Fruit fly (Drosophila melanogaster): Measurements from ENCODE around the gene CG33230.
A peak's percentile ranks its signal among the peaks of the same experiment; 100 is the strongest.

The CG33230 gene

dm6 chr3L:1664205-1664604 is 46.0 kb downstream of the CG33230 start:
- TF ChIP-seq OdsH (GFP tag; optimal IDR thresholded peaks at IDR 0.05): no peak
- TF ChIP-seq dsf (GFP tag; optimal IDR thresholded peaks at IDR 0.05; ENCODE audit: borderline replicate concordance): no peak
- TF ChIP-seq Hr83 (GFP tag; optimal IDR thresholded peaks at IDR 0.05; ENCODE audit: poor library complexity, severe bottlenecking): no peak
- no peak for TF ChIP-seq Sp1 (GFP tag; optimal IDR thresholded peaks at IDR 0.05)
- no peak for TF ChIP-seq CG9705 (GFP tag; optimal IDR thresholded peaks at IDR 0.05)
- no peak for TF ChIP-seq psq (GFP tag; optimal IDR thresholded peaks at IDR 0.05)
- no peak for TF ChIP-seq br (GFP tag; optimal IDR thresholded peaks at IDR 0.05)
- TF ChIP-seq dl (GFP tag; optimal IDR thresholded peaks at IDR 0.05; ENCODE audit: insufficient read depth in 1 of 2, partially characterized antibody in 2 of 2): no peak
- TF ChIP-seq rgr (GFP tag; optimal IDR thresholded peaks at IDR 0.05): no peak
- no peak for TF ChIP-seq Rel (GFP tag; optimal IDR thresholded peaks at IDR 0.05)
- TF ChIP-seq Rel (tag; optimal IDR thresholded peaks at IDR 0.05): no peak

DNA sequence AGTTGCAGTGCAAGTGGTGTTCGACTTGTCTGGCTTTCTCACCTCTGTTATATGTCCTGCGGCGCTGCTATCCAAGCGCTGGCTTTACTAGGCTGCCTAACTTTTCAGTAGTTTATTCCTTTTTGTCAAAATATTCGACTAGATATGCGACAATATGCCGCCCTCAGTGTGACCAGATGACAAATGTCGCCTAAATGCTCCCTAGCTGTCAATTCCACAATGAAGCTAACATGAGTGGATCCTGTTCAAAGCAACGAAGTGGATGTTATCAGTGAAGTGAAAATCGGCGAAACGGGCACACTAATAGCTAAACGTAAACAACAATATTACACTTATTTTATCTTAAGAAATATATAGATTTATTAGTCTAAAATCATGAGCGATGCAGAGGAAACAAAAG is 46.7 kb downstream of the CG33230 start, which contains the start of the genes Srrm234 and CG7974:
Srrm234 (minus strand) TSS at position 189 of the 400 bp plus-strand sequence.
CG7974 (plus strand) TSS at position 263 of the 400 bp plus-strand sequence.
- TF ChIP-seq Sp1 (GFP tag; optimal IDR thresholded peaks at IDR 0.05): no peak
- TF ChIP-seq sage (GFP tag; optimal IDR thresholded peaks at IDR 0.05): peak; percentile 1

- TF ChIP-seq N (GFP tag; optimal IDR thresholded peaks at IDR 0.05) (no peak), Hr83 (GFP tag; optimal IDR thresholded peaks at IDR 0.05; ENCODE audit: poor library complexity, severe bottlenecking) (no peak), Vsx2 (GFP tag; optimal IDR thresholded peaks at IDR 0.05; ENCODE audit: partially characterized antibody) (no peak), ey (GFP tag; optimal IDR thresholded peaks at IDR 0.05) (no peak), CrebA (GFP tag; optimal IDR thresholded peaks at IDR 0.05; ENCODE audit: borderline replicate concordance) (no peak), GATAd (GFP tag; optimal IDR thresholded peaks at IDR 0.05) (no peak), Jra (GFP tag; optimal IDR thresholded peaks at IDR 0.05) (no peak), br (GFP tag; optimal IDR thresholded peaks at IDR 0.05) (no peak), woc (GFP tag; optimal IDR thresholded peaks at IDR 0.05) (no peak), CG32264 (GFP tag; optimal IDR thresholded peaks at IDR 0.05) (no peak), foxo (GFP tag; optimal IDR thresholded peaks at IDR 0.05) (no peak), sv (GFP tag; optimal IDR thresholded peaks at IDR 0.05) (no peak), tai (GFP tag; optimal IDR thresholded peaks at IDR 0.05) (no peak), dl (GFP tag; optimal IDR thresholded peaks at IDR 0.05; ENCODE audit: insufficient read depth in 1 of 2, partially characterized antibody in 2 of 2) (no peak), Myc (optimal IDR thresholded peaks at IDR 0.05) (no peak), Sp1 (GFP tag; optimal IDR thresholded peaks at IDR 0.05) (no peak), h (GFP tag; optimal IDR thresholded peaks at IDR 0.05) (no peak), brk (GFP tag; optimal IDR thresholded peaks at IDR 0.05) (no peak)
These were observed 47.3 kb downstream of the CG33230 start for dm6 chr3L:1665544-1665943.

- no peak for TF ChIP-seq ey (GFP tag; optimal IDR thresholded peaks at IDR 0.05)
These were observed 49.2 kb downstream of the CG33230 start for dm6 chr3L:1667423-1667822.

dm6 chr3L:1668504-1668903 is 50.3 kb downstream of the CG33230 start, which contains the start of gene RpL23A:
Gene RpL23A (minus strand): TSS chr3L:1668654.
- TF ChIP-seq Dif (GFP tag; optimal IDR thresholded peaks at IDR 0.05; ENCODE audit: partially characterized antibody) (peak; percentile 59), HLH106 (tag; optimal IDR thresholded peaks at IDR 0.05) (peak; percentile 89), jim (GFP tag; optimal IDR thresholded peaks at IDR 0.05) (peak; percentile 64), psq (GFP tag; optimal IDR thresholded peaks at IDR 0.05) (peak; percentile 84), GATAd (GFP tag; optimal IDR thresholded peaks at IDR 0.05) (peak; percentile 48), Jra (GFP tag; optimal IDR thresholded peaks at IDR 0.05) (peak; percentile 56), br (GFP tag; optimal IDR thresholded peaks at IDR 0.05) (peak; percentile 93), Hr83 (GFP tag; optimal IDR thresholded peaks at IDR 0.05; ENCODE audit: poor library complexity, severe bottlenecking) (peak; percentile 97), sv (GFP tag; optimal IDR thresholded peaks at IDR 0.05) (peak; percentile 95), dl (GFP tag; optimal IDR thresholded peaks at IDR 0.05; ENCODE audit: insufficient read depth in 1 of 2, partially characterized antibody in 2 of 2) (peak; percentile 4 to 13), sage (GFP tag; optimal IDR thresholded peaks at IDR 0.05) (peak; percentile 6), Abd-B (GFP tag; optimal IDR thresholded peaks at IDR 0.05) (no peak), CG9705 (GFP tag; optimal IDR thresholded peaks at IDR 0.05) (peak; percentile 94), tai (GFP tag; optimal IDR thresholded peaks at IDR 0.05) (no peak), ey (GFP tag; optimal IDR thresholded peaks at IDR 0.05) (peak; percentile 81), Dfd (GFP tag; optimal IDR thresholded peaks at IDR 0.05) (no peak), pan (optimal IDR thresholded peaks at IDR 0.05) (no peak), woc (GFP tag; optimal IDR thresholded peaks at IDR 0.05) (peak; percentile 32), Rel (GFP tag; optimal IDR thresholded peaks at IDR 0.05) (no peak), Rel (tag; optimal IDR thresholded peaks at IDR 0.05) (peak; percentile 70), h (GFP tag; optimal IDR thresholded peaks at IDR 0.05) (peak; percentile 92), Sp1 (GFP tag; optimal IDR thresholded peaks at IDR 0.05) (peak; percentile 89), Hnf4 (GFP tag; optimal IDR thresholded peaks at IDR 0.05) (no peak), dsf (GFP tag; optimal IDR thresholded peaks at IDR 0.05; ENCODE audit: borderline replicate concordance) (peak; percentile 53), CrebA (GFP tag; optimal IDR thresholded peaks at IDR 0.05; ENCODE audit: borderline replicate concordance) (no peak), Hr78 (GFP tag; optimal IDR thresholded peaks at IDR 0.05) (no peak), usp (GFP tag; optimal IDR thresholded peaks at IDR 0.05) (no peak), CG32264 (GFP tag; optimal IDR thresholded peaks at IDR 0.05) (peak; percentile 77), brk (GFP tag; optimal IDR thresholded peaks at IDR 0.05) (no peak), foxo (GFP tag; optimal IDR thresholded peaks at IDR 0.05) (peak in 1 of 2 experiments; percentile 91), OdsH (GFP tag; optimal IDR thresholded peaks at IDR 0.05) (peak; percentile 88), Vsx2 (GFP tag; optimal IDR thresholded peaks at IDR 0.05; ENCODE audit: partially characterized antibody) (peak; percentile 93), dmrt93B (GFP tag; optimal IDR thresholded peaks at IDR 0.05) (peak; percentile 96), rgr (GFP tag; optimal IDR thresholded peaks at IDR 0.05) (peak; percentile 96), N (GFP tag; optimal IDR thresholded peaks at IDR 0.05) (no peak), lola (GFP tag; optimal IDR thresholded peaks at IDR 0.05) (no peak), Myc (optimal IDR thresholded peaks at IDR 0.05) (peak; percentile 8)

All from whole organism, wandering third instar larva.